Worm (Caenorhabditis elegans) whole organism, early embryonic: ENCODE results near the gene lin-12.

ENCODE experiments used
- B0310.2 ChIP-seq: sonication (generic microtip); optimal IDR thresholded peaks from 2 replicates; lab custom pipeline; 2016; ENCODE audit warnings: mild to moderate bottlenecking, missing genetic modification characterization, missing compliant biosample characterization
- aly-1 ChIP-seq: sonication (generic microtip); optimal IDR thresholded peaks from 2 replicates; lab custom pipeline; 2016; ENCODE audit warnings: missing genetic modification characterization, missing compliant biosample characterization
- ama-1 ChIP-seq: fragments of 150-350 bp; optimal IDR thresholded peaks from 2 replicates; lab custom pipeline; 2014
- ceh-36 ChIP-seq: sonication (generic microtip); optimal IDR thresholded peaks from 2 replicates; lab custom pipeline; 2016; ENCODE audit warnings: missing genetic modification characterization, inconsistent platforms, missing compliant biosample characterization
- flt-1 ChIP-seq: fragments of 200-800 bp; sonication (Bioruptor generic); IDR thresholded peaks from 2 replicates; pipeline ENCODE4 v1.3.6; 2022; ENCODE audit warnings: missing genetic modification characterization, missing compliant biosample characterization
- sea-1 ChIP-seq: fragments of 200-800 bp; sonication (Bioruptor generic); conservative IDR thresholded peaks from 2 replicates; pipeline ENCODE4 v1.3.6; 2022; ENCODE audit warnings: missing genetic modification characterization, missing compliant biosample characterization
- tbx-37 ChIP-seq: fragments of 200-800 bp; sonication (Bioruptor generic); conservative IDR thresholded peaks from 2 replicates; pipeline ENCODE4 v1.3.6; 2022; ENCODE audit warnings: missing genetic modification reagents, missing genetic modification characterization, missing compliant biosample characterization

- no peak for TF ChIP-seq ceh-36
- TF ChIP-seq flt-1 (GFP tag; lab: Robert Waterston, UW), result no peak
- TF ChIP-seq ama-1, result no peak
- TF ChIP-seq sea-1 (GFP tag; lab: Robert Waterston, UW), result no peak
- TF ChIP-seq tbx-37 (GFP tag; lab: Robert Waterston, UW), result no peak
- TF ChIP-seq aly-1 (tag; lab: Kevin White, UChicago), result no peak
- no peak for TF ChIP-seq B0310.2 (tag; lab: Kevin White, UChicago)
These were observed 8.9 kb upstream of the lin-12 start for ce11 chrIII:9080127-9080526.
